Fruit fly (Drosophila melanogaster) whole organism, embryonic: ENCODE data around the gene Tailor.

Experiments
- Asciz ChIP-seq: fragments of 200-800 bp; sonication (Bioruptor generic); optimal IDR thresholded peaks from 2 replicates; lab custom pipeline; 2017; ENCODE audit warnings: missing biosample characterization, mild to moderate bottlenecking, missing genetic modification characterization, missing genetic modification reagents
- CG11504 ChIP-seq: fragments of 200-800 bp; sonication (Bioruptor generic); optimal IDR thresholded peaks from 3 replicates; lab custom pipeline; 2019; ENCODE audit warnings: missing biosample characterization, mild to moderate bottlenecking, missing genetic modification characterization, moderate library complexity
- CG12219 ChIP-seq: fragments of 200-800 bp; sonication (Bioruptor generic); optimal IDR thresholded peaks from 3 replicates; lab custom pipeline; 2018; ENCODE audit warnings: missing biosample characterization, mild to moderate bottlenecking, missing genetic modification characterization
- CG14710 ChIP-seq: fragments of 200-800 bp; sonication (Bioruptor generic); optimal IDR thresholded peaks from 3 replicates; lab custom pipeline; 2019; ENCODE audit warnings: missing biosample characterization, mild to moderate bottlenecking, missing genetic modification characterization, moderate library complexity
- CG1529 ChIP-seq: fragments of 200-800 bp; sonication (Bioruptor generic); optimal IDR thresholded peaks from 3 replicates; lab custom pipeline; 2018; ENCODE audit warnings: missing biosample characterization, missing genetic modification characterization
- CG15479 ChIP-seq: fragments of 200-800 bp; sonication (Bioruptor generic); optimal IDR thresholded peaks from 3 replicates; lab custom pipeline; 2019; ENCODE audit warnings: missing biosample characterization, mild to moderate bottlenecking, missing genetic modification characterization, moderate library complexity
- CG2199 ChIP-seq: fragments of 200-800 bp; sonication (Bioruptor generic); IDR thresholded peaks from 3 replicates; pipeline ENCODE4 v1.3.6; 2022; ENCODE audit warnings: missing biosample characterization, missing genetic modification characterization
- CG32532 ChIP-seq: fragments of 200-800 bp; sonication (Bioruptor generic); IDR thresholded peaks from 2 replicates; pipeline ENCODE4 v1.3.6; 2022; ENCODE audit warnings: missing biosample characterization, missing genetic modification characterization
- CG33557 ChIP-seq: fragments of 200-800 bp; sonication (Bioruptor generic); optimal IDR thresholded peaks from 2 replicates; lab custom pipeline; 2019; ENCODE audit warnings: missing biosample characterization, mild to moderate bottlenecking, missing genetic modification characterization, moderate library complexity
- CG3847 ChIP-seq: fragments of 200-800 bp; sonication (Bioruptor generic); IDR thresholded peaks from 2 replicates; pipeline ENCODE4 v1.3.6; 2022; ENCODE audit warnings: missing biosample characterization, missing genetic modification characterization
- CG4360 ChIP-seq: fragments of 200-800 bp; sonication (Bioruptor generic); IDR thresholded peaks from 2 replicates; pipeline ENCODE4 v1.3.6; 2022; ENCODE audit warnings: missing biosample characterization, missing genetic modification characterization
- CG4707 ChIP-seq: fragments of 200-800 bp; sonication (Bioruptor generic); optimal IDR thresholded peaks from 2 replicates; lab custom pipeline; 2018; ENCODE audit warnings: missing biosample characterization, mild to moderate bottlenecking, missing genetic modification characterization, moderate library complexity
- CG5953 ChIP-seq: fragments of 200-800 bp; sonication (Bioruptor generic); IDR thresholded peaks from 2 replicates; pipeline ENCODE4 v1.3.6; 2022; ENCODE audit warnings: missing biosample characterization, missing genetic modification characterization
- CG6854 ChIP-seq: fragments of 200-800 bp; sonication (Bioruptor generic); optimal IDR thresholded peaks from 3 replicates; lab custom pipeline; 2017; ENCODE audit warnings: missing biosample characterization, mild to moderate bottlenecking, missing genetic modification characterization
- CG8281 ChIP-seq: fragments of 200-800 bp; sonication (Bioruptor generic); optimal IDR thresholded peaks from 2 replicates; lab custom pipeline; 2018; ENCODE audit warnings: missing biosample characterization, mild to moderate bottlenecking, missing genetic modification characterization, moderate library complexity
- CG8290 ChIP-seq, 3 experiments: fragments of 200-800 bp; sonication (Bioruptor generic); optimal IDR thresholded peaks; 2 replicates each; lab custom pipeline; 2016 to 2019; ENCODE audit warnings: missing biosample characterization in 3 of 3, missing genetic modification characterization in 3 of 3, mild to moderate bottlenecking in 2 of 3, moderate library complexity in 1 of 3
- Dfd ChIP-seq, 2 experiments: fragments of >200 bp; optimal IDR thresholded peaks; 2 replicates each; lab custom pipeline; 2017; ENCODE audit warnings: missing biosample characterization in 2 of 2, missing genetic modification characterization in 2 of 2
- Dll ChIP-seq: fragments of 200-800 bp; sonication (Bioruptor generic); IDR thresholded peaks from 4 replicates; pipeline ENCODE4 v1.3.6; 2022; ENCODE audit warnings: missing biosample characterization, missing genetic modification characterization; ENCODE audit not compliant: partially characterized antibody
- Dref ChIP-seq: fragments of 200-800 bp; sonication (Bioruptor generic); IDR thresholded peaks from 2 replicates; pipeline ENCODE4 v1.3.6; 2022; ENCODE audit warnings: missing biosample characterization, missing genetic modification characterization
- Drgx ChIP-seq: fragments of 200-800 bp; sonication (Bioruptor generic); IDR thresholded peaks from 2 replicates; pipeline ENCODE4 v1.3.6; 2022; ENCODE audit warnings: missing biosample characterization, missing genetic modification characterization
- HLHmδ ChIP-seq: fragments of 200-800 bp; sonication (Bioruptor generic); optimal IDR thresholded peaks from 2 replicates; lab custom pipeline; 2018; ENCODE audit warnings: missing biosample characterization, mild to moderate bottlenecking, missing genetic modification characterization, moderate library complexity
- MESR4 ChIP-seq: fragments of 200-800 bp; sonication (Bioruptor generic); optimal IDR thresholded peaks from 2 replicates; lab custom pipeline; 2018; ENCODE audit warnings: missing biosample characterization, mild to moderate bottlenecking, missing genetic modification characterization, moderate library complexity
- Max ChIP-seq: fragments of 200-800 bp; sonication (Bioruptor generic); optimal IDR thresholded peaks from 2 replicates; lab custom pipeline; 2016; ENCODE audit warnings: missing biosample characterization, mild to moderate bottlenecking, missing genetic modification characterization
- Nf-YB ChIP-seq: fragments of 200-800 bp; sonication (Bioruptor generic); optimal IDR thresholded peaks from 3 replicates; lab custom pipeline; 2019; ENCODE audit warnings: missing biosample characterization, mild to moderate bottlenecking, missing genetic modification characterization, moderate library complexity
- Nf-YC ChIP-seq: fragments of 200-800 bp; optimal IDR thresholded peaks from 3 replicates; lab custom pipeline; 2019; ENCODE audit warnings: missing biosample characterization, mild to moderate bottlenecking, missing genetic modification characterization, moderate library complexity
- Ptx1 ChIP-seq: fragments of 200-800 bp; sonication (Bioruptor generic); IDR thresholded peaks from 2 replicates; pipeline ENCODE4 v1.3.6; 2022; ENCODE audit warnings: missing biosample characterization, missing genetic modification characterization
- Sry-β ChIP-seq: fragments of 200-800 bp; sonication (Bioruptor generic); optimal IDR thresholded peaks from 2 replicates; lab custom pipeline; 2018; ENCODE audit warnings: missing biosample characterization, mild to moderate bottlenecking, missing genetic modification characterization, moderate library complexity
- bsh ChIP-seq, 2 experiments: fragments of 200-800 bp; sonication (Bioruptor generic); optimal IDR thresholded peaks; 2 replicates each; lab custom pipeline; 2017 to 2018; ENCODE audit warnings: mild to moderate bottlenecking in 2 of 2, missing biosample characterization in 2 of 2, missing genetic modification characterization in 2 of 2, moderate library complexity in 1 of 2
- chinmo ChIP-seq: fragments of 200-800 bp; sonication (Bioruptor generic); IDR thresholded peaks from 4 replicates; pipeline ENCODE4 v1.3.6; 2022; ENCODE audit warnings: missing biosample characterization, missing genetic modification characterization; ENCODE audit not compliant: partially characterized antibody
- ci ChIP-seq: fragments of 200-800 bp; sonication (Bioruptor generic); IDR thresholded peaks from 3 replicates; pipeline ENCODE4 v1.3.6; 2022; ENCODE audit warnings: missing biosample characterization, missing genetic modification characterization
- ewg ChIP-seq: fragments of 200-800 bp; sonication (Bioruptor generic); optimal IDR thresholded peaks from 3 replicates; lab custom pipeline; 2017; ENCODE audit warnings: mild to moderate bottlenecking, missing biosample characterization, missing genetic modification reagents, missing genetic modification characterization
- gce ChIP-seq: fragments of 200-800 bp; sonication (Bioruptor generic); IDR thresholded peaks from 3 replicates; pipeline ENCODE4 v1.3.6; 2022; ENCODE audit warnings: missing biosample characterization, missing genetic modification characterization
- gcm ChIP-seq: fragments of 200-800 bp; sonication (Bioruptor generic); optimal IDR thresholded peaks from 2 replicates; lab custom pipeline; 2019; ENCODE audit warnings: missing biosample characterization, mild to moderate bottlenecking, missing genetic modification characterization, moderate library complexity
- gt ChIP-seq: fragments of 200-800 bp; sonication (Bioruptor generic); IDR thresholded peaks from 2 replicates; pipeline ENCODE4 v1.3.6; 2022; ENCODE audit warnings: missing biosample characterization, missing genetic modification characterization
- insv ChIP-seq, 2 experiments: fragments of 200-800 bp; sonication (Bioruptor generic); optimal IDR thresholded peaks; 3 replicates each; lab custom pipeline; 2016 to 2018; ENCODE audit warnings: missing biosample characterization in 2 of 2, missing genetic modification characterization in 2 of 2
- lab ChIP-seq: fragments of 200-800 bp; sonication (Bioruptor generic); optimal IDR thresholded peaks from 3 replicates; lab custom pipeline; 2017; ENCODE audit warnings: missing biosample characterization, missing genetic modification characterization, mild to moderate bottlenecking, moderate library complexity, missing genetic modification reagents
- lbe ChIP-seq: fragments of 200-800 bp; sonication (Bioruptor generic); optimal IDR thresholded peaks from 2 replicates; lab custom pipeline; 2016; ENCODE audit warnings: missing biosample characterization, mild to moderate bottlenecking, missing genetic modification characterization
- nerfin-1 ChIP-seq: fragments of 200-800 bp; sonication (Bioruptor generic); optimal IDR thresholded peaks from 3 replicates; lab custom pipeline; 2019; ENCODE audit warnings: missing biosample characterization, mild to moderate bottlenecking, missing genetic modification characterization, moderate library complexity
- nerfin-2 ChIP-seq: fragments of 200-800 bp; sonication (Bioruptor generic); IDR thresholded peaks from 2 replicates; pipeline ENCODE4 v1.3.6; 2022; ENCODE audit warnings: missing biosample characterization, missing genetic modification characterization; ENCODE audit not compliant: partially characterized antibody
- scrt ChIP-seq: fragments of 200-800 bp; sonication (Bioruptor generic); optimal IDR thresholded peaks from 2 replicates; lab custom pipeline; 2018; ENCODE audit warnings: missing biosample characterization, mild to moderate bottlenecking, missing genetic modification characterization, moderate library complexity
- sens ChIP-seq: fragments of 200-800 bp; sonication (Bioruptor generic); peaks from one replicate; lab custom pipeline; 2016; ENCODE audit warnings: missing biosample characterization, missing genetic modification characterization
- slp2 ChIP-seq: fragments of 200-800 bp; sonication (Bioruptor generic); optimal IDR thresholded peaks from 2 replicates; lab custom pipeline; 2016; ENCODE audit warnings: missing biosample characterization, missing genetic modification characterization
- so ChIP-seq: fragments of 200-800 bp; sonication (Bioruptor generic); IDR thresholded peaks from 3 replicates; pipeline ENCODE4 v1.3.6; 2022; ENCODE audit warnings: missing biosample characterization, missing genetic modification characterization
- twi ChIP-seq: fragments of 200-800 bp; optimal IDR thresholded peaks from 2 replicates; lab custom pipeline; 2019; ENCODE audit warnings: missing biosample characterization, mild to moderate bottlenecking, missing genetic modification characterization, moderate library complexity
- vvl ChIP-seq: fragments of 200-800 bp; sonication (Bioruptor generic); IDR thresholded peaks from 2 replicates; pipeline ENCODE4 v1.3.6; 2022; ENCODE audit warnings: missing biosample characterization, missing genetic modification characterization
- yki ChIP-seq: fragments of >200 bp; optimal IDR thresholded peaks from 3 replicates; lab custom pipeline; 2018

Tailor gene

dm6 chr3R:7102853-7103833, 17.3 kb upstream of the Tailor start (continued):
- peak; percentile 7 for TF ChIP-seq Asciz (GFP tag; lab: Kevin White, UChicago)
- TF ChIP-seq lbe: peak; percentile 6
- TF ChIP-seq Dfd (GFP tag; optimal IDR thresholded peaks at IDR 0.05; lab: Kevin White, UChicago): peak in 1 of 2 experiments; percentile 36
- TF ChIP-seq Ptx1 (GFP tag; lab: Robert Waterston, UW): no peak
- TF ChIP-seq twi (tag; lab: Kevin White, UChicago): peak; percentile 94
- TF ChIP-seq CG8281 (tag; lab: Kevin White, UChicago): no peak
- TF ChIP-seq chinmo (GFP tag; lab: Robert Waterston, UW): 0 out of 4 replicates have a peak, but pooled peaks have one; percentile 60
- 0 out of 3 replicates have a peak, but pooled peaks have one; percentile 55 for TF ChIP-seq ci (GFP tag; lab: Robert Waterston, UW)
- no peak for TF ChIP-seq Nf-YB (GFP tag; lab: Kevin White, UChicago)
- TF ChIP-seq CG15479 (GFP tag; lab: Kevin White, UChicago): peak; percentile 28
- TF ChIP-seq CG2199 (GFP tag; lab: Robert Waterston, UW): peak; percentile 86; the same call in 1 of the 3 replicates
- peak; percentile 42 for TF ChIP-seq CG4707 (GFP tag; lab: Kevin White, UChicago)
- TF ChIP-seq nerfin-1: peak; percentile 7
- TF ChIP-seq bsh (GFP tag; optimal IDR thresholded peaks at IDR 0.05; lab: Kevin White, UChicago): peak; percentile 7 to 11
- TF ChIP-seq HLHmδ: peak; percentile 50
- peak; percentile 91 for TF ChIP-seq CG4360
- no peak for TF ChIP-seq CG5953 (GFP tag; lab: Robert Waterston, UW)
- TF ChIP-seq nerfin-2 (GFP tag; lab: Robert Waterston, UW): no peak
- TF ChIP-seq gt (GFP tag; lab: Robert Waterston, UW): no peak
- TF ChIP-seq scrt (GFP tag; lab: Kevin White, UChicago): peak; percentile 51
- no peak for TF ChIP-seq Sry-β
- TF ChIP-seq so (GFP tag; lab: Robert Waterston, UW): 0 out of 3 replicates have a peak, but pooled peaks have one; percentile 9
- no peak for TF ChIP-seq Dref (GFP tag; lab: Robert Waterston, UW)
- TF ChIP-seq vvl: peak; percentile 58; the same call in 1 of the 2 replicates
- TF ChIP-seq slp2: no peak
- peak; percentile 91 for TF ChIP-seq yki (lab: Kevin White, UChicago)
- TF ChIP-seq MESR4: no peak
- no peak for TF ChIP-seq Nf-YC (tag; lab: Kevin White, UChicago)
- peak; percentile 34; the same call in 1 of the 3 replicates for TF ChIP-seq gce
- peak; percentile 41; the same call in 2 of the 4 replicates for TF ChIP-seq Dll (GFP tag; lab: Robert Waterston, UW)
- no peak for TF ChIP-seq Max (GFP tag; lab: Kevin White, UChicago)
- peak; percentile 63 for TF ChIP-seq sens
- peak; percentile 60 for TF ChIP-seq CG12219 (GFP tag; lab: Kevin White, UChicago)
- peak; percentile 44 for TF ChIP-seq ewg (GFP tag; lab: Kevin White, UChicago)
- peak; percentile 26 for TF ChIP-seq CG1529 (GFP tag; lab: Kevin White, UChicago)
- TF ChIP-seq Drgx (GFP tag; lab: Robert Waterston, UW): 0 out of 2 replicates have a peak, but pooled peaks have one; percentile 16
- TF ChIP-seq CG11504 (tag; lab: Kevin White, UChicago): peak; percentile 81
- peak; percentile 2 for TF ChIP-seq lab
- no peak for TF ChIP-seq CG3847 (GFP tag; lab: Robert Waterston, UW)
- TF ChIP-seq gcm: peak; percentile 89
- TF ChIP-seq insv (GFP tag; optimal IDR thresholded peaks at IDR 0.05; lab: Kevin White, UChicago): peak in 1 of 2 experiments; percentile 92
- TF ChIP-seq CG6854: peak; percentile 42
- 0 out of 2 replicates have a peak, but pooled peaks have one; percentile 21 for TF ChIP-seq CG32532 (GFP tag; lab: Robert Waterston, UW)
- no peak for TF ChIP-seq CG14710 (tag; lab: Kevin White, UChicago)
- TF ChIP-seq CG33557: no peak
- no peak for TF ChIP-seq CG8290 (GFP tag; optimal IDR thresholded peaks at IDR 0.05; lab: Kevin White, UChicago)
- TF ChIP-seq CG8290 (tag; optimal IDR thresholded peaks at IDR 0.05; lab: Kevin White, UChicago): peak in 1 of 2 experiments; percentile 31
